Worm (Caenorhabditis elegans) whole organism, L1 larva: Measurements from ENCODE around the gene R10E11.9.

Experiments
- C04F5.9 ChIP-seq: sonication (generic microtip); optimal IDR thresholded peaks from 2 replicates; lab custom pipeline; 2016; ENCODE audit warnings: missing genetic modification characterization, missing compliant biosample characterization
- C16A3.4 ChIP-seq: fragments of 150-350 bp; optimal IDR thresholded peaks from 2 replicates; lab custom pipeline; 2014; ENCODE audit warnings: missing biosample characterization, missing genetic modification characterization
- C34B4.2 ChIP-seq: sonication (generic microtip); optimal IDR thresholded peaks from 2 replicates; lab custom pipeline; 2017; ENCODE audit warnings: mild to moderate bottlenecking, missing genetic modification characterization, missing compliant biosample characterization
- F16B12.6 ChIP-seq: fragments of 150-350 bp; optimal IDR thresholded peaks from 2 replicates; lab custom pipeline; 2014; ENCODE audit warnings: missing biosample characterization, missing genetic modification characterization
- Y116A8C.19 ChIP-seq: sonication (generic microtip); optimal IDR thresholded peaks from 2 replicates; lab custom pipeline; 2016; ENCODE audit warnings: missing compliant biosample characterization, missing genetic modification characterization, borderline replicate concordance
- aha-1 ChIP-seq: fragments of 150-350 bp; optimal IDR thresholded peaks from 2 replicates; lab custom pipeline; 2014; ENCODE audit warnings: missing biosample characterization, missing genetic modification characterization
- aly-2 ChIP-seq: fragments of 150-350 bp; optimal IDR thresholded peaks from 2 replicates; lab custom pipeline; 2014; ENCODE audit warnings: missing biosample characterization, missing genetic modification characterization
- ama-1 ChIP-seq: fragments of 150-350 bp; optimal IDR thresholded peaks from 2 replicates; lab custom pipeline; 2014
- blmp-1 ChIP-seq: fragments of 150-350 bp; optimal IDR thresholded peaks from 2 replicates; lab custom pipeline; 2014; ENCODE audit warnings: missing biosample characterization, missing genetic modification characterization
- ceh-8 ChIP-seq: fragments of 200-800 bp; sonication (Bioruptor generic); optimal IDR thresholded peaks from 2 replicates; lab custom pipeline; 2018; ENCODE audit warnings: mild to moderate bottlenecking, missing genetic modification characterization, moderate library complexity, missing compliant biosample characterization
- ceh-88 ChIP-seq: fragments of 200-800 bp; sonication (Bioruptor generic); IDR thresholded peaks from 2 replicates; pipeline ENCODE4 v1.3.6; 2022; ENCODE audit warnings: missing genetic modification characterization, missing compliant biosample characterization
- ceh-90 ChIP-seq: sonication (generic microtip); optimal IDR thresholded peaks from 2 replicates; lab custom pipeline; 2016; ENCODE audit warnings: missing genetic modification characterization, missing compliant biosample characterization
- dpl-1 ChIP-seq, 3 experiments: fragments of 150-350 bp in 2 of 3; sonication (generic microtip) in 1 of 3; optimal IDR thresholded peaks; 2 replicates each; lab custom pipeline; 2014 to 2017; ENCODE audit warnings: missing biosample characterization in 3 of 3, missing genetic modification characterization in 3 of 3, missing genetic modification reagents in 3 of 3
- efl-1 ChIP-seq, 4 experiments: fragments of 150-350 bp; optimal IDR thresholded peaks in 3 of 4; peaks in 1 of 4; 1 replicate in 1 of 4; 2 replicates in 3 of 4; lab custom pipeline; 2014; ENCODE audit warnings: missing biosample characterization in 2 of 4, missing genetic modification characterization in 2 of 4, missing genetic modification reagents in 2 of 4
- elt-2 ChIP-seq: sonication (generic microtip); optimal IDR thresholded peaks from 2 replicates; lab custom pipeline; 2016; ENCODE audit warnings: missing genetic modification characterization, mild to moderate bottlenecking, inconsistent platforms, missing compliant biosample characterization, missing genetic modification reagents
- elt-3 ChIP-seq, 6 experiments: fragments of 150-350 bp in 1 of 6; sonication (generic microtip); optimal IDR thresholded peaks; 2 replicates each; lab custom pipeline; 2017 to 2018; ENCODE audit warnings: missing biosample characterization in 6 of 6, missing genetic modification characterization in 6 of 6, inconsistent platforms in 1 of 6
- ets-5 ChIP-seq: fragments of 200-800 bp; sonication (Bioruptor generic); IDR thresholded peaks from 2 replicates; pipeline ENCODE4 v1.3.6; 2022; ENCODE audit warnings: missing genetic modification characterization, missing compliant biosample characterization
- fkh-10 ChIP-seq: sonication (generic microtip); optimal IDR thresholded peaks from 2 replicates; lab custom pipeline; 2017; ENCODE audit warnings: missing biosample characterization, missing genetic modification reagents, missing genetic modification characterization
- fkh-8 ChIP-seq: sonication (generic microtip); optimal IDR thresholded peaks from 2 replicates; lab custom pipeline; 2016; ENCODE audit warnings: mild to moderate bottlenecking, missing genetic modification characterization, missing compliant biosample characterization
- fos-1 ChIP-seq: fragments of 150-350 bp; optimal IDR thresholded peaks from 2 replicates; lab custom pipeline; 2014; ENCODE audit warnings: missing biosample characterization, missing genetic modification characterization
- grh-1 ChIP-seq: fragments of 200-800 bp; sonication (Bioruptor generic); IDR thresholded peaks from 2 replicates; pipeline ENCODE4 v1.3.6; 2022; ENCODE audit warnings: missing genetic modification reagents, missing genetic modification characterization, missing compliant biosample characterization
- hlh-17 ChIP-seq: fragments of 200-800 bp; sonication (Bioruptor generic); optimal IDR thresholded peaks from 2 replicates; lab custom pipeline; 2018; ENCODE audit warnings: missing genetic modification characterization, mild to moderate bottlenecking, missing compliant biosample characterization, moderate library complexity, borderline replicate concordance
- hpl-2 ChIP-seq: fragments of 150-350 bp; optimal IDR thresholded peaks from 2 replicates; lab custom pipeline; 2014; ENCODE audit warnings: missing biosample characterization, missing genetic modification reagents, missing genetic modification characterization
- irx-1 ChIP-seq: sonication (generic microtip); optimal IDR thresholded peaks from 2 replicates; lab custom pipeline; 2016; ENCODE audit warnings: missing genetic modification characterization, missing compliant biosample characterization
- lin-13 ChIP-seq: fragments of 150-350 bp; optimal IDR thresholded peaks from 2 replicates; lab custom pipeline; 2014; ENCODE audit warnings: missing biosample characterization, missing genetic modification reagents, missing genetic modification characterization
- lin-14 ChIP-seq: fragments of 200-800 bp; sonication (Bioruptor generic); optimal IDR thresholded peaks from 2 replicates; lab custom pipeline; 2018; ENCODE audit warnings: mild to moderate bottlenecking, missing genetic modification characterization, moderate library complexity, missing compliant biosample characterization
- lin-35 ChIP-seq, 2 experiments: fragments of 150-350 bp; optimal IDR thresholded peaks; 2 replicates each; lab custom pipeline; 2014; ENCODE audit warnings: missing biosample characterization in 2 of 2, missing genetic modification characterization in 2 of 2, missing genetic modification reagents in 2 of 2
- lin-39 ChIP-seq: fragments of 150-350 bp; optimal IDR thresholded peaks from 2 replicates; lab custom pipeline; 2014; ENCODE audit warnings: missing biosample characterization, missing genetic modification reagents, missing genetic modification characterization
- lsy-2 ChIP-seq, 2 experiments: fragments of 150-350 bp; optimal IDR thresholded peaks; 2 replicates each; lab custom pipeline; 2014; ENCODE audit warnings: missing biosample characterization in 2 of 2, missing genetic modification characterization in 2 of 2
- mab-9 ChIP-seq: fragments of 200-800 bp; sonication (Bioruptor generic); IDR thresholded peaks from 2 replicates; pipeline ENCODE4 v1.3.6; 2022; ENCODE audit warnings: missing genetic modification reagents, missing genetic modification characterization, missing compliant biosample characterization
- mdl-1 ChIP-seq, 2 experiments: fragments of 150-350 bp; optimal IDR thresholded peaks; 2 replicates each; lab custom pipeline; 2014 to 2017; ENCODE audit warnings: missing biosample characterization in 2 of 2, missing genetic modification characterization in 2 of 2, inconsistent platforms in 1 of 2
- nhr-11 ChIP-seq: fragments of 150-350 bp; optimal IDR thresholded peaks from 2 replicates; lab custom pipeline; 2014; ENCODE audit warnings: missing biosample characterization, missing genetic modification characterization
- nhr-19 ChIP-seq: fragments of 200-800 bp; sonication (Bioruptor generic); conservative IDR thresholded peaks from 2 replicates; pipeline ENCODE4 v1.3.6; 2022; ENCODE audit warnings: missing genetic modification characterization, missing compliant biosample characterization
- nhr-28 ChIP-seq: fragments of 150-350 bp; optimal IDR thresholded peaks from 2 replicates; lab custom pipeline; 2014; ENCODE audit warnings: missing biosample characterization, missing genetic modification characterization
- nhr-71 ChIP-seq: sonication (generic microtip); optimal IDR thresholded peaks from 2 replicates; lab custom pipeline; 2016; ENCODE audit warnings: mild to moderate bottlenecking, missing genetic modification characterization, moderate library complexity, missing compliant biosample characterization
- nhr-76 ChIP-seq: sonication (generic microtip); optimal IDR thresholded peaks from 2 replicates; lab custom pipeline; 2017; ENCODE audit warnings: missing biosample characterization, missing genetic modification characterization
- nhr-77 ChIP-seq: fragments of 150-350 bp; optimal IDR thresholded peaks from 2 replicates; lab custom pipeline; 2014; ENCODE audit warnings: missing biosample characterization, missing genetic modification characterization
- nhr-84 ChIP-seq: sonication (generic microtip); optimal IDR thresholded peaks from 2 replicates; lab custom pipeline; 2017; ENCODE audit warnings: missing biosample characterization, missing genetic modification characterization
- nhr-85 ChIP-seq: sonication (generic microtip); peaks from one replicate; lab custom pipeline; 2016; ENCODE audit warnings: missing genetic modification characterization, inconsistent platforms, missing compliant biosample characterization
- nhr-90 ChIP-seq: sonication (generic microtip); optimal IDR thresholded peaks from 2 replicates; lab custom pipeline; 2016; ENCODE audit warnings: mild to moderate bottlenecking, missing genetic modification characterization, missing compliant biosample characterization; ENCODE audit not compliant: poor library complexity
- pax-3 ChIP-seq: fragments of 200-800 bp; sonication (Bioruptor generic); optimal IDR thresholded peaks from 2 replicates; lab custom pipeline; 2018; ENCODE audit warnings: mild to moderate bottlenecking, missing genetic modification characterization, moderate library complexity, missing compliant biosample characterization
- skn-1 ChIP-seq: fragments of 150-350 bp; optimal IDR thresholded peaks from 2 replicates; lab custom pipeline; 2014; ENCODE audit warnings: missing biosample characterization, missing genetic modification characterization
- snu-23 ChIP-seq: sonication (generic microtip); optimal IDR thresholded peaks from 2 replicates; lab custom pipeline; 2016; ENCODE audit warnings: missing genetic modification characterization, missing compliant biosample characterization
- sox-4 ChIP-seq: sonication (generic microtip); optimal IDR thresholded peaks from 2 replicates; lab custom pipeline; 2016; ENCODE audit warnings: missing genetic modification characterization, missing compliant biosample characterization
- sptf-1 ChIP-seq: fragments of 150-350 bp; optimal IDR thresholded peaks from 2 replicates; lab custom pipeline; 2014; ENCODE audit warnings: missing biosample characterization, missing genetic modification characterization
- unc-130 ChIP-seq: fragments of 150-350 bp; optimal IDR thresholded peaks from 2 replicates; lab custom pipeline; 2017; ENCODE audit warnings: missing biosample characterization, missing genetic modification characterization, inconsistent platforms
- unc-30 ChIP-seq: sonication (generic microtip); optimal IDR thresholded peaks from 2 replicates; lab custom pipeline; 2017; ENCODE audit warnings: missing biosample characterization, missing genetic modification characterization
- unc-86 ChIP-seq: sonication (generic microtip); optimal IDR thresholded peaks from 2 replicates; lab custom pipeline; 2016; ENCODE audit warnings: missing genetic modification characterization, missing compliant biosample characterization
- unc-98 ChIP-seq: fragments of 200-800 bp; sonication (Bioruptor generic); IDR thresholded peaks from 2 replicates; pipeline ENCODE4 v1.3.6; 2022; ENCODE audit warnings: missing genetic modification characterization, missing compliant biosample characterization
- zag-1 ChIP-seq: fragments of 150-350 bp; optimal IDR thresholded peaks from 2 replicates; lab custom pipeline; 2014; ENCODE audit warnings: missing biosample characterization, missing genetic modification characterization
- zip-4 ChIP-seq: fragments of 200-800 bp; sonication (Bioruptor generic); optimal IDR thresholded peaks from 2 replicates; lab custom pipeline; 2018; ENCODE audit warnings: mild to moderate bottlenecking, missing genetic modification characterization, moderate library complexity, missing compliant biosample characterization
- ztf-11 ChIP-seq, 2 experiments: sonication (generic microtip); optimal IDR thresholded peaks; 2 replicates each; lab custom pipeline; 2016 to 2017; ENCODE audit warnings: missing genetic modification characterization in 2 of 2, missing biosample characterization in 1 of 2, missing compliant biosample characterization in 1 of 2

Gene R10E11.9

DNA sequence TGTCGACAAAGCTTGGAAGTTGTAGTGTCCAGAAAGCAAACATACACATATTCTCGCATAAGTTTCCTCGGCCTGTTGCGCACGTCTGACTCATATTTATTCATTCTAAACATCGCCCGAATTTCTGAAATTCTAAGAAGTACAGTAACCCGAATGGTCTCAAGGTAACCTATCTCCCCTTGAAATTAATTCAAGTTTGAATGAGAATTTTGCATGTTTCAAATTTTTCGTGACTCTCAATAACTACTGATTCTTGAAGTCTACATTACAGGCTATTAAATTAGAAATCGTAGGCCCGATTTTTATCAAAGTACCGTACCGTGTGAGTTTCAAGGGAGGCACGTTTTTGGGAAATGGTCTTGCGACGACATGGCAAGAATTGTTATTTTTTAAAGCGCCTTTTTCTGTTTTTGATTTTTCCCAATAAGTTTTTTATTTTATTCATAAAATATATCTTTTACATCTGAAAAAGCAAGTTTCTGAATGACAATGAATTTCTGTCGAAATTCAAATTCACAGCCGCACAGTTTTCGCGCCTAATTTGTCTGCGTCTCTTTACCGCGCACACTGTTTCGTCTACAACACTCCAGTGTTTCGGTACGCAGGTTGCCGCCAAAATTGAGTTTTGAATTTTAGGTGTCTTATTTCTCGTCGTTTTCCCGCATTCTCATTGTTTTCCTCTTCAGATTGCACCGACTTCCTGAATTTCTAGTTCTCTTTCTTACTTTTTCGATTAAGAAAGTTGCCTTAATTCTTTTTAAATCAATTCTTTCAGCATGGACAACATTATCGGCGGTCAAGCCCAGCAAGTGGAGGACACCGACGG, at the start of gene R10E11.9, which contains the start of gene mcm-6:
Gene R10E11.9, minus strand, starts transcription at position 51 of the 826 bp plus-strand sequence.
Gene mcm-6, plus strand, starts transcription at position 776 of the 826 bp plus-strand sequence.
- TF ChIP-seq ceh-8 (GFP tag; lab: Kevin White, UChicago) = no peak
- no peak for TF ChIP-seq ceh-88 (GFP tag; lab: Robert Waterston, UW)
- no peak for TF ChIP-seq nhr-19 (GFP tag; lab: Robert Waterston, UW)
- TF ChIP-seq lin-35 (GFP tag; optimal IDR thresholded peaks at IDR 0.05; lab: Kevin White, UChicago) = peak; percentile 56 to 88
- TF ChIP-seq unc-98 (GFP tag; lab: Robert Waterston, UW) = no peak
- TF ChIP-seq hlh-17 (GFP tag; lab: Kevin White, UChicago) = no peak
- no peak for TF ChIP-seq aha-1 (tag; lab: Kevin White, UChicago)
- TF ChIP-seq nhr-85 (tag; lab: Kevin White, UChicago) = peak; percentile 52
- TF ChIP-seq pax-3 (tag; lab: Kevin White, UChicago) = no peak
- no peak for TF ChIP-seq irx-1 (tag; lab: Kevin White, UChicago)
- no peak for TF ChIP-seq hpl-2
- TF ChIP-seq unc-86 (tag; lab: Kevin White, UChicago) = no peak
- no peak for TF ChIP-seq zip-4
- no peak for TF ChIP-seq sox-4
- no peak for TF ChIP-seq fkh-10
- no peak for TF ChIP-seq elt-2
- TF ChIP-seq F16B12.6 = peak; percentile 27
- TF ChIP-seq unc-30 = no peak
- TF ChIP-seq nhr-77 (tag; lab: Kevin White, UChicago) = no peak
- peak; percentile 33 for TF ChIP-seq nhr-71 (tag; lab: Kevin White, UChicago)
- no peak for TF ChIP-seq nhr-11 (tag; lab: Kevin White, UChicago)
- no peak for TF ChIP-seq mab-9 (GFP tag; lab: Robert Waterston, UW)
- TF ChIP-seq aly-2 (tag; lab: Kevin White, UChicago) = no peak
- TF ChIP-seq fkh-8 (tag; lab: Kevin White, UChicago) = no peak
- peak; percentile 78 to 83 for TF ChIP-seq efl-1 (optimal IDR thresholded peaks at IDR 0.05; lab: Kevin White, UChicago)
- peak; percentile 83 to 97 for TF ChIP-seq efl-1 (GFP tag; optimal IDR thresholded peaks at IDR 0.05 in 1 of 2; lab: Kevin White, UChicago)
- no peak for TF ChIP-seq ama-1 (lab: Kevin White, UChicago)
- TF ChIP-seq unc-130 (tag; lab: Kevin White, UChicago) = no peak
- TF ChIP-seq lsy-2 (tag; optimal IDR thresholded peaks at IDR 0.05; lab: Kevin White, UChicago) = peak in 1 of 2 experiments; percentile 71
- TF ChIP-seq dpl-1 (GFP tag; optimal IDR thresholded peaks at IDR 0.05; lab: Kevin White, UChicago) = peak; percentile 87 to 89 (median 88)
- no peak for TF ChIP-seq C34B4.2 (tag; lab: Kevin White, UChicago)
- peak; percentile 40 for TF ChIP-seq C16A3.4 (tag; lab: Kevin White, UChicago)
- no peak for TF ChIP-seq ztf-11 (tag; optimal IDR thresholded peaks at IDR 0.05; lab: Kevin White, UChicago)
- no peak for TF ChIP-seq nhr-28 (tag; lab: Kevin White, UChicago)
- TF ChIP-seq elt-3 (tag; optimal IDR thresholded peaks at IDR 0.05; lab: Kevin White, UChicago) = no peak
- peak; percentile 35 for TF ChIP-seq snu-23
- no peak for TF ChIP-seq zag-1 (tag; lab: Kevin White, UChicago)
- TF ChIP-seq ets-5 (GFP tag; lab: Robert Waterston, UW) = no peak
- no peak for TF ChIP-seq sptf-1
- no peak for TF ChIP-seq fos-1 (tag; lab: Kevin White, UChicago)
- no peak for TF ChIP-seq C04F5.9 (tag; lab: Kevin White, UChicago)
- peak; percentile 22 for TF ChIP-seq nhr-90 (tag; lab: Kevin White, UChicago)
- peak; percentile 58 for TF ChIP-seq skn-1 (tag; lab: Kevin White, UChicago)
- TF ChIP-seq nhr-76 = no peak
- TF ChIP-seq Y116A8C.19 (tag; lab: Kevin White, UChicago) = no peak
- TF ChIP-seq nhr-84 (tag; lab: Kevin White, UChicago) = no peak
- peak; percentile 47 for TF ChIP-seq lin-14 (GFP tag; lab: Kevin White, UChicago)
- TF ChIP-seq grh-1 (GFP tag; lab: Robert Waterston, UW) = no peak
- TF ChIP-seq lin-13 (GFP tag; lab: Kevin White, UChicago) = peak; percentile 26
- peak in 1 of 2 experiments; percentile 3 for TF ChIP-seq mdl-1 (tag; optimal IDR thresholded peaks at IDR 0.05; lab: Kevin White, UChicago)
- TF ChIP-seq ceh-90 (tag; lab: Kevin White, UChicago) = no peak
- no peak for TF ChIP-seq lin-39 (tag; lab: Kevin White, UChicago)
- TF ChIP-seq blmp-1 (tag; lab: Kevin White, UChicago) = peak; percentile 47
